In genomic region chrX:13121104-13121503, ce11 we compare ENCODE assay signal across 1 worm cellular context.
TF ChIP-seq lines count a peak whose summit lies in the region.

No protein-coding gene starts in this region.

TF ChIP-seq in whole organism, L4 larva, 104 proteins besides CTCF, POLR2A, EP300 and RAD21 (continued from another document):
- TF ChIP-seq dpl-1 (GFP tag; optimal IDR thresholded peaks at IDR 0.05; lab: Kevin White, UChicago) (no peak), nhr-76 (tag; optimal IDR thresholded peaks at IDR 0.05; lab: Kevin White, UChicago) (no peak), sdz-12 (GFP tag; optimal IDR thresholded peaks at IDR 0.05; lab: Kevin White, UChicago) (peak; percentile 88), dmd-8 (GFP tag; IDR thresholded peaks at IDR 0.05; lab: Robert Waterston, UW) (no peak; the same call in 1 of the 2 replicates), hmg-1.1 (GFP tag; IDR thresholded peaks at IDR 0.05; lab: Robert Waterston, UW) (peak; percentile 95), nhr-111 (GFP tag; optimal IDR thresholded peaks at IDR 0.05; lab: Kevin White, UChicago) (peak; percentile 85), Y5F2A.4 (GFP tag; optimal IDR thresholded peaks at IDR 0.05; lab: Kevin White, UChicago) (peak; percentile 72), lin-1 (GFP tag; IDR thresholded peaks at IDR 0.05; lab: Robert Waterston, UW) (peak; percentile 83), lin-39 (tag; optimal IDR thresholded peaks at IDR 0.05; lab: Kevin White, UChicago) (no peak), zip-2 (tag; optimal IDR thresholded peaks at IDR 0.05; lab: Kevin White, UChicago) (peak; percentile 11), gei-8 (GFP tag; optimal IDR thresholded peaks at IDR 0.05; lab: Kevin White, UChicago) (peak; percentile 76), nhr-10 (tag; optimal IDR thresholded peaks at IDR 0.05; lab: Kevin White, UChicago) (no peak), fos-1 (tag; optimal IDR thresholded peaks at IDR 0.05; lab: Kevin White, UChicago) (no peak), snpc-1.2 (GFP tag; IDR thresholded peaks at IDR 0.05; lab: Robert Waterston, UW) (no peak; the same call in none of the 2 replicates), ZK337.2 (GFP tag; IDR thresholded peaks at IDR 0.05; lab: Robert Waterston, UW) (peak; percentile 84), F26F4.8 (GFP tag; conservative IDR thresholded peaks at IDR 0.05; lab: Robert Waterston, UW) (peak; percentile 80; the same call in 1 of the 2 replicates), attf-4 (tag; optimal IDR thresholded peaks at IDR 0.05; lab: Kevin White, UChicago) (no peak), nhr-41 (GFP tag; IDR thresholded peaks at IDR 0.05; lab: Robert Waterston, UW) (peak; percentile 63; the same call in 1 of the 2 replicates), jun-1 (tag; optimal IDR thresholded peaks at IDR 0.05; lab: Kevin White, UChicago) (peak; percentile 56), fkh-10 (GFP tag; optimal IDR thresholded peaks at IDR 0.05; lab: Kevin White, UChicago) (peak; percentile 34), daf-12 (tag; optimal IDR thresholded peaks at IDR 0.05; lab: Kevin White, UChicago) (no peak), madf-5 (GFP tag; IDR thresholded peaks at IDR 0.05; lab: Robert Waterston, UW) (peak; percentile 65 to 93; a peak in 3 of 4 replicates), Y48G9A.11 (GFP tag; IDR thresholded peaks at IDR 0.05; lab: Robert Waterston, UW) (peak; percentile 71), php-3 (GFP tag; IDR thresholded peaks at IDR 0.05; lab: Robert Waterston, UW) (peak; percentile 85), ces-1 (GFP tag; optimal IDR thresholded peaks at IDR 0.05; lab: Kevin White, UChicago) (no peak), ceh-62 (tag; optimal IDR thresholded peaks at IDR 0.05; lab: Kevin White, UChicago) (no peak), nhr-25 (tag; optimal IDR thresholded peaks at IDR 0.05; lab: Kevin White, UChicago; ENCODE audit: borderline replicate concordance, insufficient read depth) (peak; percentile 12), F37D6.2 (tag; optimal IDR thresholded peaks at IDR 0.05; lab: Kevin White, UChicago) (peak; percentile 64), rbr-2 (tag; optimal IDR thresholded peaks at IDR 0.05; lab: Kevin White, UChicago) (peak; percentile 74)
TF ChIP-seq in whole organism, L4 larva: peak in this region for 60.
